Fruit fly (Drosophila melanogaster) whole organism, pupa: ENCODE data around the gene Lerp.

Experiments
- CG13204 ChIP-seq: fragments of 200-800 bp; sonication (Bioruptor generic); optimal IDR thresholded peaks from 2 replicates; lab custom pipeline; 2018; ENCODE audit warnings: missing biosample characterization, mild to moderate bottlenecking, missing genetic modification characterization, moderate library complexity
- CG8159 ChIP-seq: fragments of 200-800 bp; sonication (Bioruptor generic); optimal IDR thresholded peaks from 3 replicates; lab custom pipeline; 2018; ENCODE audit warnings: missing biosample characterization, mild to moderate bottlenecking, missing genetic modification characterization, moderate library complexity
- Ets98B ChIP-seq: fragments of 200-800 bp; sonication (Bioruptor generic); IDR thresholded peaks from 2 replicates; pipeline ENCODE4 v1.3.6; 2022; ENCODE audit warnings: missing biosample characterization, missing genetic modification characterization
- Pif1B ChIP-seq: fragments of 200-800 bp; sonication (Bioruptor generic); optimal IDR thresholded peaks from 3 replicates; lab custom pipeline; 2016; ENCODE audit warnings: missing biosample characterization, missing genetic modification characterization
- rn ChIP-seq: fragments of 200-800 bp; sonication (Bioruptor generic); IDR thresholded peaks from 2 replicates; pipeline ENCODE4 v1.3.6; 2022; ENCODE audit warnings: missing biosample characterization, missing genetic modification characterization

- TF ChIP-seq CG13204 (GFP tag; lab: Kevin White, UChicago) (no peak), Ets98B (GFP tag; lab: Robert Waterston, UW) (0 out of 2 replicates have a peak, but pooled peaks have one; percentile 25), Pif1B (no peak), rn (GFP tag; lab: Robert Waterston, UW) (peak; percentile 50; the same call in 1 of the 2 replicates), CG8159 (tag; lab: Kevin White, UChicago) (peak; percentile 5)
Observed at dm6 chr3R:26890088-26890487, 27.2 kb upstream of the Lerp start.
